Worm (Caenorhabditis elegans) whole organism, early embryonic: ENCODE data around the gene F35H10.6.

Experiments
- B0310.2 ChIP-seq: sonication (generic microtip); optimal IDR thresholded peaks from 2 replicates; lab custom pipeline; 2016; ENCODE audit warnings: mild to moderate bottlenecking, missing genetic modification characterization, missing compliant biosample characterization
- F13C5.2 ChIP-seq: sonication (generic microtip); optimal IDR thresholded peaks from 2 replicates; lab custom pipeline; 2017; ENCODE audit warnings: mild to moderate bottlenecking, missing genetic modification characterization, inconsistent platforms, missing compliant biosample characterization
- aly-1 ChIP-seq: sonication (generic microtip); optimal IDR thresholded peaks from 2 replicates; lab custom pipeline; 2016; ENCODE audit warnings: missing genetic modification characterization, missing compliant biosample characterization
- ama-1 ChIP-seq: fragments of 150-350 bp; optimal IDR thresholded peaks from 2 replicates; lab custom pipeline; 2014
- ceh-13 ChIP-seq: fragments of 200-800 bp; sonication (Bioruptor generic); optimal IDR thresholded peaks from 2 replicates; lab custom pipeline; 2018; ENCODE audit warnings: mild to moderate bottlenecking, missing genetic modification characterization, missing compliant biosample characterization
- ceh-36 ChIP-seq: sonication (generic microtip); optimal IDR thresholded peaks from 2 replicates; lab custom pipeline; 2016; ENCODE audit warnings: missing genetic modification characterization, inconsistent platforms, missing compliant biosample characterization
- ets-7 ChIP-seq: sonication (generic microtip); optimal IDR thresholded peaks from 2 replicates; lab custom pipeline; 2016; ENCODE audit warnings: missing genotype, missing genetic modification characterization, missing compliant biosample characterization
- flt-1 ChIP-seq: fragments of 200-800 bp; sonication (Bioruptor generic); IDR thresholded peaks from 2 replicates; pipeline ENCODE4 v1.3.6; 2022; ENCODE audit warnings: missing genetic modification characterization, missing compliant biosample characterization
- hmbx-1 ChIP-seq: sonication (generic microtip); optimal IDR thresholded peaks from 2 replicates; lab custom pipeline; 2016; ENCODE audit warnings: mild to moderate bottlenecking, missing genetic modification characterization, missing compliant biosample characterization
- hmg-4 ChIP-seq: fragments of 200-800 bp; sonication (Bioruptor generic); optimal IDR thresholded peaks from 2 replicates; lab custom pipeline; 2018; ENCODE audit warnings: mild to moderate bottlenecking, missing genetic modification characterization, missing compliant biosample characterization
- hnd-1 ChIP-seq: sonication (generic microtip); optimal IDR thresholded peaks from 2 replicates; lab custom pipeline; 2016; ENCODE audit warnings: missing genetic modification characterization, missing compliant biosample characterization
- pes-1 ChIP-seq: fragments of 200-800 bp; sonication (Bioruptor generic); IDR thresholded peaks from 2 replicates; pipeline ENCODE4 v1.3.6; 2022; ENCODE audit warnings: missing genetic modification reagents, missing genetic modification characterization, missing compliant biosample characterization
- scrt-1 ChIP-seq: fragments of 200-800 bp; sonication (Bioruptor generic); IDR thresholded peaks from 2 replicates; pipeline ENCODE4 v1.3.6; 2022; ENCODE audit warnings: missing genetic modification characterization, missing compliant biosample characterization
- sea-1 ChIP-seq: fragments of 200-800 bp; sonication (Bioruptor generic); conservative IDR thresholded peaks from 2 replicates; pipeline ENCODE4 v1.3.6; 2022; ENCODE audit warnings: missing genetic modification characterization, missing compliant biosample characterization
- tbx-11 ChIP-seq: fragments of 200-800 bp; sonication (Bioruptor generic); IDR thresholded peaks from 2 replicates; pipeline ENCODE4 v1.3.6; 2022; ENCODE audit warnings: missing genetic modification characterization, missing compliant biosample characterization
- tbx-37 ChIP-seq: fragments of 200-800 bp; sonication (Bioruptor generic); conservative IDR thresholded peaks from 2 replicates; pipeline ENCODE4 v1.3.6; 2022; ENCODE audit warnings: missing genetic modification reagents, missing genetic modification characterization, missing compliant biosample characterization
- tra-4 ChIP-seq: sonication (generic microtip); optimal IDR thresholded peaks from 2 replicates; lab custom pipeline; 2017; ENCODE audit warnings: missing genetic modification characterization, missing compliant biosample characterization

F35H10.6 gene

ce11 chrIV:8317800-8318199 lies 18.1 kb downstream of the F35H10.6 start:
- TF ChIP-seq sea-1 (GFP tag; lab: Robert Waterston, UW) (no peak), hmbx-1 (tag; lab: Kevin White, UChicago) (no peak), tbx-37 (no peak), hmg-4 (no peak), ama-1 (lab: Kevin White, UChicago) (no peak), hnd-1 (tag; lab: Kevin White, UChicago) (no peak), tbx-11 (no peak), aly-1 (tag; lab: Kevin White, UChicago) (no peak), tra-4 (tag; lab: Kevin White, UChicago) (no peak), scrt-1 (no peak), ceh-13 (GFP tag; lab: Kevin White, UChicago) (no peak)

- TF ChIP-seq hnd-1 (tag; lab: Kevin White, UChicago) (no peak), tbx-11 (no peak), pes-1 (GFP tag; lab: Robert Waterston, UW) (no peak), ceh-13 (GFP tag; lab: Kevin White, UChicago) (no peak), F13C5.2 (no peak), B0310.2 (tag; lab: Kevin White, UChicago) (no peak), ets-7 (tag; lab: Kevin White, UChicago) (no peak), hmg-4 (no peak), tbx-37 (no peak), ama-1 (lab: Kevin White, UChicago) (no peak), scrt-1 (no peak), ceh-36 (tag; lab: Kevin White, UChicago) (no peak), sea-1 (GFP tag; lab: Robert Waterston, UW) (no peak), flt-1 (no peak), aly-1 (tag; lab: Kevin White, UChicago) (no peak), tra-4 (tag; lab: Kevin White, UChicago) (no peak), hmbx-1 (tag; lab: Kevin White, UChicago) (no peak)
Measured at ce11 chrIV:8318799-8319198, 19.1 kb downstream of the F35H10.6 start.

DNA sequence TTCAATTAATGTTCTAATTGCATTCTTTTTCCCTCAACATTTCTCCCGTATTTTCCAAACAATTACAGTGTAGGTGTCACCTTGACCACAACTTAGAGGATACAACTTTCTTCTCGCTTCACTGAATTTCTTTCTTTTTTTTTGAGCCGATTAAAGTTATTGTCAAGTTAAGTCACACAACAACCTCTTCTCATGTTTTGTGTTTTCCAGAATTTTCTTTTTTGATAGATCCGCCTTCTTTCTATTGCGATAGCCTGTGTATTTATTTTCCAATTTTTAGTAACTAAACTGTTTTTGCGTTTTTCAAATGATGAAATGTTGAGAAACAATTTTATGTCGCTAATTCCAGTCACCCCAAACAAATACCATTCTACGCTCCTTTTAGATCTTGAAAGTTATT lies 25.9 kb downstream of the F35H10.6 start, which contains the start of gene F35H10.3:
TSS of gene F35H10.3 (plus strand) at position 301 of the 400 bp plus-strand sequence.
- TF ChIP-seq B0310.2 (tag; lab: Kevin White, UChicago) = no peak
- no peak for TF ChIP-seq hmbx-1 (tag; lab: Kevin White, UChicago)
- no peak for TF ChIP-seq ama-1 (lab: Kevin White, UChicago)
- no peak for TF ChIP-seq ets-7 (tag; lab: Kevin White, UChicago)
- no peak for TF ChIP-seq hmg-4
- TF ChIP-seq hnd-1 (tag; lab: Kevin White, UChicago) = no peak
- TF ChIP-seq tbx-11 = no peak
- no peak for TF ChIP-seq pes-1 (GFP tag; lab: Robert Waterston, UW)
- TF ChIP-seq ceh-13 (GFP tag; lab: Kevin White, UChicago) = no peak
- no peak for TF ChIP-seq aly-1 (tag; lab: Kevin White, UChicago)
- no peak for TF ChIP-seq sea-1 (GFP tag; lab: Robert Waterston, UW)
- no peak for TF ChIP-seq flt-1
- no peak for TF ChIP-seq ceh-36 (tag; lab: Kevin White, UChicago)
- no peak for TF ChIP-seq scrt-1
- no peak for TF ChIP-seq tbx-37

ce11 chrIV:8328913-8329312 lies 29.2 kb downstream of the F35H10.6 start, which contains the start of gene F35H10.2:
Gene F35H10.2, plus strand, starts transcription at chrIV:8329213.
- TF ChIP-seq F13C5.2 = no peak
- TF ChIP-seq ets-7 (tag; lab: Kevin White, UChicago) = no peak
- TF ChIP-seq ceh-36 (tag; lab: Kevin White, UChicago) = no peak
- no peak for TF ChIP-seq hmbx-1 (tag; lab: Kevin White, UChicago)
- TF ChIP-seq hmg-4 = no peak

DNA sequence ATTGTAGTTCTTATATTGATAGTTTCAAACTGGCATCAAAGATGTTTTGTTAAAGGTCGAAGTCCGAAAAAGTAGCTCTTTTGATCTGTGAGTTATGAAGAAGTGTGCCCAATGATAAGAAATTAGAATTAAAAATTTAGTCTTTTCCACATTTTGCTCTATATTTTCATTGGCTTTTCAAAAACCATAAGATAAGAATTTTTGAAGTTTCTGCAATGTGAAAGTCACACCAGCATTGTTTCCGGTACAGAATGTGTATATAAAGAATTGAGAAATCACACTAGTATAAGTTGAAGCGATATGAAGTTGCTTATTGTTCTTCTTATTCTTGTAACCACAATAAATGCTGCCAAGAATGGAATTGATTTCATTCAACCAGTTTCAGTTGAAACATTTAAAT lies 32.8 kb downstream of the F35H10.6 start, which contains the start of gene lys-10:
TSS of gene lys-10 (plus strand) at position 301 of the 400 bp plus-strand sequence.
- TF ChIP-seq F13C5.2 (no peak), ama-1 (lab: Kevin White, UChicago) (no peak), tbx-11 (no peak), tbx-37 (no peak), ceh-13 (GFP tag; lab: Kevin White, UChicago) (no peak)

ce11 chrIV:8333034-8333433 lies 33.3 kb downstream of the F35H10.6 start:
- no peak for TF ChIP-seq scrt-1
- TF ChIP-seq flt-1 = 0 out of 2 replicates have a peak, but pooled peaks have one; percentile 2

DNA sequence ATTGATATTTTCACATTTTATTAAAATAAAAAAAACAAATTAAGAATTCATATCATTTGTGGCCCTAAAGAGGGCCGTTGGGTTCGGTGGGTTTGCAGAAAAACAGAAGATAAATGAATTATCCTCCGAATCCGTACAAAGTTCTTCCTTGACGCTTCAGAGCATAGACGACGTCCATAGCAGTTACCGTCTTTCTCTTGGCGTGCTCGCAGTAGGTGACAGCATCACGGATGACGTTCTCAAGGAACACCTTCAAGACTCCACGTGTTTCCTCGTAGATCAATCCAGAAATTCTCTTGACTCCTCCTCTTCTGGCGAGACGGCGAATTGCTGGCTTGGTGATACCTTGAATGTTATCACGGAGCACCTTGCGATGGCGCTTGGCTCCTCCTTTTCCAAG lies 33.8 kb downstream of the F35H10.6 start:
- TF ChIP-seq F13C5.2 (no peak), aly-1 (tag; lab: Kevin White, UChicago) (peak; percentile 47), tra-4 (tag; lab: Kevin White, UChicago) (no peak), ama-1 (lab: Kevin White, UChicago) (peak; percentile 97)

- TF ChIP-seq pes-1 (GFP tag; lab: Robert Waterston, UW) = no peak
- no peak for TF ChIP-seq B0310.2 (tag; lab: Kevin White, UChicago)
- TF ChIP-seq hmbx-1 (tag; lab: Kevin White, UChicago) = no peak
- no peak for TF ChIP-seq flt-1
- TF ChIP-seq ets-7 (tag; lab: Kevin White, UChicago) = no peak
- TF ChIP-seq hmg-4 = no peak
- no peak for TF ChIP-seq tbx-11
- TF ChIP-seq ama-1 (lab: Kevin White, UChicago) = no peak
- no peak for TF ChIP-seq aly-1 (tag; lab: Kevin White, UChicago)
- TF ChIP-seq ceh-13 (GFP tag; lab: Kevin White, UChicago) = no peak
- no peak for TF ChIP-seq hnd-1 (tag; lab: Kevin White, UChicago)
- no peak for TF ChIP-seq sea-1 (GFP tag; lab: Robert Waterston, UW)
- TF ChIP-seq tbx-37 = no peak
- TF ChIP-seq F13C5.2 = no peak
- no peak for TF ChIP-seq ceh-36 (tag; lab: Kevin White, UChicago)
- no peak for TF ChIP-seq tra-4 (tag; lab: Kevin White, UChicago)
- TF ChIP-seq scrt-1 = no peak
Measured at ce11 chrIV:8333954-8333987, 34.0 kb downstream of the F35H10.6 start, which contains the start of gene his-31. Gene his-31, minus strand, starts transcription at chrIV:8333983.
